Fruit fly (Drosophila melanogaster) whole organism, embryonic: ENCODE measurements around the gene CG31826.

Source experiments
- Asciz ChIP-seq: fragments of 200-800 bp; sonication (Bioruptor generic); optimal IDR thresholded peaks from 2 replicates; lab custom pipeline; 2017; ENCODE audit warnings: missing biosample characterization, mild to moderate bottlenecking, missing genetic modification characterization, missing genetic modification reagents
- Bgb ChIP-seq: fragments of 200-800 bp; sonication (Bioruptor generic); IDR thresholded peaks from 2 replicates; pipeline ENCODE4 v1.3.6; 2022; ENCODE audit warnings: missing biosample characterization, missing genetic modification characterization; ENCODE audit not compliant: partially characterized antibody
- CG10462 ChIP-seq: fragments of 200-800 bp; sonication (Bioruptor generic); optimal IDR thresholded peaks from 2 replicates; lab custom pipeline; 2016; ENCODE audit warnings: missing biosample characterization, missing genetic modification characterization
- CG13296 ChIP-seq: fragments of 200-800 bp; sonication (Bioruptor generic); optimal IDR thresholded peaks from 3 replicates; lab custom pipeline; 2018; ENCODE audit warnings: missing biosample characterization, mild to moderate bottlenecking, missing genetic modification characterization
- CG15269 ChIP-seq: fragments of 200-800 bp; sonication (Bioruptor generic); optimal IDR thresholded peaks from 2 replicates; lab custom pipeline; 2018; ENCODE audit warnings: missing biosample characterization, mild to moderate bottlenecking, missing genetic modification characterization, moderate library complexity
- CG15514 ChIP-seq: fragments of 200-800 bp; sonication (Bioruptor generic); optimal IDR thresholded peaks from 3 replicates; lab custom pipeline; 2017; ENCODE audit warnings: missing biosample characterization, missing genetic modification characterization, mild to moderate bottlenecking, moderate library complexity, missing genetic modification reagents
- CG1603 ChIP-seq: fragments of 200-800 bp; sonication (Bioruptor generic); optimal IDR thresholded peaks from 2 replicates; lab custom pipeline; 2019; ENCODE audit warnings: missing biosample characterization, mild to moderate bottlenecking, missing genetic modification characterization, moderate library complexity
- CG2116 ChIP-seq: fragments of 200-800 bp; sonication (Bioruptor generic); optimal IDR thresholded peaks from 3 replicates; lab custom pipeline; 2018; ENCODE audit warnings: missing biosample characterization, mild to moderate bottlenecking, missing genetic modification characterization
- CG3065 ChIP-seq: fragments of 200-800 bp; sonication (Bioruptor generic); optimal IDR thresholded peaks from 2 replicates; lab custom pipeline; 2016; ENCODE audit warnings: missing biosample characterization, missing genetic modification characterization
- CG34422 ChIP-seq: fragments of 200-800 bp; sonication (Bioruptor generic); IDR thresholded peaks from 3 replicates; pipeline ENCODE4 v1.3.6; 2022; ENCODE audit warnings: missing biosample characterization, missing genetic modification characterization
- CG4328 ChIP-seq: fragments of 200-800 bp; sonication (Bioruptor generic); optimal IDR thresholded peaks from 3 replicates; lab custom pipeline; 2017; ENCODE audit warnings: missing biosample characterization, missing genetic modification reagents, missing genetic modification characterization
- CG43689 ChIP-seq: fragments of 200-800 bp; sonication (Bioruptor generic); IDR thresholded peaks from 2 replicates; pipeline ENCODE4 v1.3.6; 2022; ENCODE audit warnings: missing biosample characterization, missing genetic modification characterization
- CG4730 ChIP-seq: fragments of 200-800 bp; sonication (Bioruptor generic); IDR thresholded peaks from 2 replicates; pipeline ENCODE4 v1.3.6; 2022; ENCODE audit warnings: missing biosample characterization, missing genetic modification characterization
- CG6654 ChIP-seq: fragments of 200-800 bp; sonication (Bioruptor generic); optimal IDR thresholded peaks from 2 replicates; lab custom pipeline; 2017; ENCODE audit warnings: missing biosample characterization, mild to moderate bottlenecking, missing genetic modification characterization
- CG6765 ChIP-seq: fragments of 200-800 bp; sonication (Bioruptor generic); optimal IDR thresholded peaks from 3 replicates; lab custom pipeline; 2017; ENCODE audit warnings: missing biosample characterization, mild to moderate bottlenecking, missing genetic modification characterization
- CG7357 ChIP-seq: fragments of 200-800 bp; sonication (Bioruptor generic); IDR thresholded peaks from 3 replicates; pipeline ENCODE4 v1.3.6; 2022; ENCODE audit warnings: missing biosample characterization, missing genetic modification characterization
- CG7963 ChIP-seq: fragments of 200-800 bp; sonication (Bioruptor generic); IDR thresholded peaks from 3 replicates; pipeline ENCODE4 v1.3.6; 2022; ENCODE audit warnings: missing biosample characterization, missing genetic modification characterization; ENCODE audit not compliant: partially characterized antibody
- CG8290 ChIP-seq, 3 experiments: fragments of 200-800 bp; sonication (Bioruptor generic); optimal IDR thresholded peaks; 2 replicates each; lab custom pipeline; 2016 to 2019; ENCODE audit warnings: missing biosample characterization in 3 of 3, missing genetic modification characterization in 3 of 3, mild to moderate bottlenecking in 2 of 3, moderate library complexity in 1 of 3
- CG8388 ChIP-seq: fragments of 200-800 bp; sonication (Bioruptor generic); optimal IDR thresholded peaks from 2 replicates; lab custom pipeline; 2019; ENCODE audit warnings: missing biosample characterization, mild to moderate bottlenecking, missing genetic modification characterization, moderate library complexity
- Deaf1 ChIP-seq: fragments of 200-800 bp; optimal IDR thresholded peaks from 3 replicates; lab custom pipeline; 2019; ENCODE audit warnings: missing biosample characterization, mild to moderate bottlenecking, missing genetic modification characterization, moderate library complexity
- Dek ChIP-seq: fragments of 200-800 bp; sonication (Bioruptor generic); optimal IDR thresholded peaks from 3 replicates; lab custom pipeline; 2019; ENCODE audit warnings: missing biosample characterization, mild to moderate bottlenecking, missing genetic modification characterization, moderate library complexity
- Dp ChIP-seq: fragments of 200-800 bp; sonication (Bioruptor generic); optimal IDR thresholded peaks from 2 replicates; lab custom pipeline; 2018; ENCODE audit warnings: missing biosample characterization, mild to moderate bottlenecking, missing genetic modification characterization, moderate library complexity
- Gsc ChIP-seq: fragments of 200-800 bp; sonication (Bioruptor generic); IDR thresholded peaks from 2 replicates; pipeline ENCODE4 v1.3.6; 2022; ENCODE audit warnings: missing biosample characterization, missing genetic modification characterization
- HLH4C ChIP-seq: fragments of 200-800 bp; sonication (Bioruptor generic); IDR thresholded peaks from 3 replicates; pipeline ENCODE4 v1.3.6; 2022; ENCODE audit warnings: missing biosample characterization, missing genetic modification characterization; ENCODE audit not compliant: partially characterized antibody
- MBD-R2 ChIP-seq: fragments of 200-800 bp; sonication (Bioruptor generic); IDR thresholded peaks from 2 replicates; pipeline ENCODE4 v1.3.6; 2022; ENCODE audit warnings: missing biosample characterization, missing genetic modification characterization
- MESR4 ChIP-seq: fragments of 200-800 bp; sonication (Bioruptor generic); optimal IDR thresholded peaks from 2 replicates; lab custom pipeline; 2018; ENCODE audit warnings: missing biosample characterization, mild to moderate bottlenecking, missing genetic modification characterization, moderate library complexity
- Med ChIP-seq: fragments of 200-800 bp; sonication (Bioruptor generic); peaks from one replicate; lab custom pipeline; 2016; ENCODE audit warnings: missing biosample characterization, missing genetic modification characterization, mild to moderate bottlenecking, inconsistent platforms, moderate library complexity
- NFAT ChIP-seq: fragments of 200-800 bp; sonication (Bioruptor generic); IDR thresholded peaks from 2 replicates; pipeline ENCODE4 v1.3.6; 2022; ENCODE audit warnings: missing biosample characterization, missing genetic modification characterization
- Nf-YC ChIP-seq: fragments of 200-800 bp; optimal IDR thresholded peaks from 3 replicates; lab custom pipeline; 2019; ENCODE audit warnings: missing biosample characterization, mild to moderate bottlenecking, missing genetic modification characterization, moderate library complexity
- NfI ChIP-seq: fragments of 200-800 bp; sonication (Bioruptor generic); optimal IDR thresholded peaks from 3 replicates; lab custom pipeline; 2018; ENCODE audit warnings: missing biosample characterization, mild to moderate bottlenecking, missing genetic modification characterization, moderate library complexity
- Opbp ChIP-seq: fragments of 200-800 bp; sonication (Bioruptor generic); IDR thresholded peaks from 3 replicates; pipeline ENCODE4 v1.3.6; 2022; ENCODE audit warnings: missing biosample characterization, missing genetic modification characterization; ENCODE audit not compliant: partially characterized antibody
- Rfx ChIP-seq: fragments of 200-800 bp; sonication (Bioruptor generic); IDR thresholded peaks from 2 replicates; pipeline ENCODE4 v1.3.6; 2022; ENCODE audit warnings: missing biosample characterization, missing genetic modification characterization
- Scr ChIP-seq: fragments of 200-800 bp; sonication (Bioruptor generic); IDR thresholded peaks from 2 replicates; pipeline ENCODE4 v1.3.6; 2022; ENCODE audit warnings: missing biosample characterization, missing genetic modification characterization; ENCODE audit not compliant: partially characterized antibody
- Side ChIP-seq: fragments of 200-800 bp; sonication (Bioruptor generic); optimal IDR thresholded peaks from 2 replicates; lab custom pipeline; 2016; ENCODE audit warnings: missing biosample characterization, missing genetic modification characterization
- Sox100B ChIP-seq: fragments of 200-800 bp; sonication (Bioruptor generic); optimal IDR thresholded peaks from 3 replicates; lab custom pipeline; 2018; ENCODE audit warnings: missing biosample characterization, mild to moderate bottlenecking, missing genetic modification characterization
- Tbp ChIP-seq: fragments of >200 bp; optimal IDR thresholded peaks from 2 replicates; lab custom pipeline; 2018; ENCODE audit warnings: missing biosample characterization, missing genetic modification characterization
- al ChIP-seq: fragments of 200-800 bp; sonication (Bioruptor generic); IDR thresholded peaks from 2 replicates; pipeline ENCODE4 v1.3.6; 2022; ENCODE audit warnings: missing biosample characterization, missing genetic modification characterization
- crp ChIP-seq, 2 experiments: fragments of 200-800 bp; sonication (Bioruptor generic); optimal IDR thresholded peaks; 2 replicates in 1 of 2; 3 replicates in 1 of 2; lab custom pipeline; 2017; ENCODE audit warnings: missing biosample characterization in 2 of 2, missing genetic modification characterization in 2 of 2, mild to moderate bottlenecking in 1 of 2, moderate library complexity in 1 of 2
- eve ChIP-seq, 2 experiments: fragments of >200 bp; optimal IDR thresholded peaks; 2 replicates each; lab custom pipeline; 2017; ENCODE audit warnings: missing biosample characterization in 2 of 2, missing genetic modification characterization in 2 of 2
- nau ChIP-seq: fragments of 200-800 bp; sonication (Bioruptor generic); optimal IDR thresholded peaks from 3 replicates; lab custom pipeline; 2017; ENCODE audit warnings: missing biosample characterization, mild to moderate bottlenecking, missing genetic modification characterization, missing genetic modification reagents
- pita ChIP-seq: fragments of 200-800 bp; sonication (Bioruptor generic); optimal IDR thresholded peaks from 2 replicates; lab custom pipeline; 2017; ENCODE audit warnings: missing biosample characterization, mild to moderate bottlenecking, missing genetic modification characterization
- salm ChIP-seq: fragments of 200-800 bp; sonication (Bioruptor generic); optimal IDR thresholded peaks from 2 replicates; lab custom pipeline; 2018; ENCODE audit warnings: missing biosample characterization, mild to moderate bottlenecking, missing genetic modification characterization
- sim ChIP-seq: fragments of 200-800 bp; sonication (Bioruptor generic); IDR thresholded peaks from 2 replicates; pipeline ENCODE4 v1.3.6; 2022; ENCODE audit warnings: missing biosample characterization, missing genetic modification characterization
- sisA ChIP-seq: fragments of 200-800 bp; sonication (Bioruptor generic); IDR thresholded peaks from 2 replicates; pipeline ENCODE4 v1.3.6; 2022; ENCODE audit warnings: missing biosample characterization, missing genetic modification characterization
- sna ChIP-seq: fragments of 200-800 bp; sonication (Bioruptor generic); IDR thresholded peaks from 2 replicates; pipeline ENCODE4 v1.3.6; 2022; ENCODE audit warnings: missing biosample characterization, missing genetic modification characterization; ENCODE audit not compliant: partially characterized antibody
- sob ChIP-seq: fragments of 200-800 bp; sonication (Bioruptor generic); IDR thresholded peaks from 2 replicates; pipeline ENCODE4 v1.3.6; 2022; ENCODE audit warnings: missing biosample characterization, missing genetic modification characterization
- ssp ChIP-seq: fragments of 200-800 bp; sonication (Bioruptor generic); IDR thresholded peaks from 2 replicates; pipeline ENCODE4 v1.3.6; 2022; ENCODE audit warnings: missing biosample characterization, missing genetic modification characterization
- tin ChIP-seq: fragments of 200-800 bp; sonication (Bioruptor generic); optimal IDR thresholded peaks from 3 replicates; lab custom pipeline; 2016; ENCODE audit warnings: missing biosample characterization, missing genetic modification characterization
- vnd ChIP-seq: fragments of 200-800 bp; sonication (Bioruptor generic); IDR thresholded peaks from 3 replicates; pipeline ENCODE4 v1.3.6; 2022; ENCODE audit warnings: missing biosample characterization, missing genetic modification characterization; ENCODE audit not compliant: partially characterized antibody
- wor ChIP-seq: fragments of 200-800 bp; sonication (Bioruptor generic); IDR thresholded peaks from 2 replicates; pipeline ENCODE4 v1.3.6; 2022; ENCODE audit warnings: missing biosample characterization, missing genetic modification characterization

Gene CG31826

dm6 chr2L:15764029-15764428, 8.9 kb downstream of the CG31826 start, which contains the start of gene CG3793 (continued):
- TF ChIP-seq HLH4C (GFP tag; lab: Robert Waterston, UW) (peak; percentile 73), CG15514 (GFP tag; lab: Kevin White, UChicago) (peak; percentile 81), CG43689 (GFP tag; lab: Robert Waterston, UW) (no peak), al (no peak), salm (tag; lab: Kevin White, UChicago) (no peak), Tbp (no peak), CG15269 (no peak), CG1603 (tag; lab: Kevin White, UChicago) (peak; percentile 21), Gsc (GFP tag; lab: Robert Waterston, UW) (no peak), tin (GFP tag; lab: Kevin White, UChicago) (no peak), CG7357 (no peak), MESR4 (GFP tag; lab: Kevin White, UChicago) (peak; percentile 38), CG10462 (GFP tag; lab: Kevin White, UChicago) (no peak), Scr (GFP tag; lab: Robert Waterston, UW) (peak; percentile 50), eve (GFP tag; optimal IDR thresholded peaks at IDR 0.05; lab: Kevin White, UChicago) (no peak), Side (no peak), pita (GFP tag; lab: Kevin White, UChicago) (no peak), Dek (tag; lab: Kevin White, UChicago) (no peak), MBD-R2 (GFP tag; lab: Robert Waterston, UW) (peak; percentile 75), NfI (GFP tag; lab: Kevin White, UChicago) (no peak), sna (peak; percentile 30; the same call in 1 of the 2 replicates), nau (GFP tag; lab: Kevin White, UChicago) (no peak), CG34422 (GFP tag; lab: Robert Waterston, UW) (no peak), CG4328 (GFP tag; lab: Kevin White, UChicago) (no peak), Dp (GFP tag; lab: Kevin White, UChicago) (peak; percentile 87), NFAT (no peak), Nf-YC (tag; lab: Kevin White, UChicago) (no peak), Asciz (GFP tag; lab: Kevin White, UChicago) (no peak), sob (GFP tag; lab: Robert Waterston, UW) (0 out of 2 replicates have a peak, but pooled peaks have one; percentile 5), Sox100B (GFP tag; lab: Kevin White, UChicago) (no peak), CG7963 (GFP tag; lab: Robert Waterston, UW) (peak; percentile 69), CG8388 (no peak), Rfx (GFP tag; lab: Robert Waterston, UW) (peak; percentile 8; the same call in 1 of the 2 replicates), CG6765 (GFP tag; lab: Kevin White, UChicago) (no peak), CG6654 (GFP tag; lab: Kevin White, UChicago) (no peak), Opbp (GFP tag; lab: Robert Waterston, UW) (peak; percentile 64; the same call in 2 of the 3 replicates), CG4730 (GFP tag; lab: Robert Waterston, UW) (no peak), Deaf1 (tag; lab: Kevin White, UChicago) (no peak), CG3065 (no peak), CG8290 (GFP tag; optimal IDR thresholded peaks at IDR 0.05; lab: Kevin White, UChicago) (no peak), CG8290 (tag; optimal IDR thresholded peaks at IDR 0.05; lab: Kevin White, UChicago) (peak in 1 of 2 experiments; percentile 74), CG2116 (GFP tag; lab: Kevin White, UChicago) (peak; percentile 55), ssp (no peak), vnd (GFP tag; lab: Robert Waterston, UW) (peak; percentile 30; the same call in 1 of the 3 replicates), sisA (GFP tag; lab: Robert Waterston, UW) (no peak), wor (GFP tag; lab: Robert Waterston, UW) (no peak), crp (GFP tag; optimal IDR thresholded peaks at IDR 0.05; lab: Kevin White, UChicago) (peak in 1 of 2 experiments; percentile 83), Med (GFP tag; lab: Kevin White, UChicago) (peak; percentile 75), Bgb (GFP tag; lab: Robert Waterston, UW) (0 out of 2 replicates have a peak, but pooled peaks have one; percentile 31), sim (no peak), CG13296 (no peak)
